Fruit fly (Drosophila melanogaster): ENCODE results near the gene Spn28Da.
A peak's percentile ranks its signal among the peaks of the same experiment; 100 is the strongest.

Gene Spn28Da

dm6 chr2L:7911209-7911859 lies 22.4 kb upstream of the Spn28Da start:
- TF ChIP-seq CTCF (optimal IDR thresholded peaks at IDR 0.05) (no peak), CG8478 (optimal IDR thresholded peaks at IDR 0.05) (no peak)

- TF ChIP-seq CTCF (optimal IDR thresholded peaks at IDR 0.05) (no peak), CG8478 (optimal IDR thresholded peaks at IDR 0.05) (no peak)
Observed at dm6 chr2L:7909854-7910253, 20.9 kb upstream of the Spn28Da start.

dm6 chr2L:7909327-7909804 lies 20.4 kb upstream of the Spn28Da start:
- TF ChIP-seq CG8478 (optimal IDR thresholded peaks at IDR 0.05): no peak
- TF ChIP-seq CTCF (optimal IDR thresholded peaks at IDR 0.05): no peak

dm6 chr2L:7901833-7902232 lies 12.9 kb upstream of the Spn28Da start:
- TF ChIP-seq CTCF (optimal IDR thresholded peaks at IDR 0.05): no peak

dm6 chr2L:7899949-7900348 lies 11.0 kb upstream of the Spn28Da start:
- TF ChIP-seq CG8478 (optimal IDR thresholded peaks at IDR 0.05) (no peak), CTCF (optimal IDR thresholded peaks at IDR 0.05) (no peak)

dm6 chr2L:7899108-7899507 lies 10.2 kb upstream of the Spn28Da start:
- no peak for TF ChIP-seq CTCF (optimal IDR thresholded peaks at IDR 0.05)
- TF ChIP-seq CG8478 (optimal IDR thresholded peaks at IDR 0.05): no peak

- TF ChIP-seq CTCF (optimal IDR thresholded peaks at IDR 0.05): no peak
- TF ChIP-seq CG8478 (optimal IDR thresholded peaks at IDR 0.05): no peak
Observed at dm6 chr2L:7898581-7898980, 9.7 kb upstream of the Spn28Da start.

dm6 chr2L:7897245-7897644 lies 8.3 kb upstream of the Spn28Da start:
- no peak for TF ChIP-seq CG8478 (optimal IDR thresholded peaks at IDR 0.05)
- no peak for TF ChIP-seq CTCF (optimal IDR thresholded peaks at IDR 0.05)

- TF ChIP-seq CG8478 (optimal IDR thresholded peaks at IDR 0.05) (no peak), CTCF (optimal IDR thresholded peaks at IDR 0.05) (peak; percentile 96 to 97)
Observed at dm6 chr2L:7890654-7891114, 1.8 kb upstream of the Spn28Da start, which contains the start of gene Spn28Db. TSS of gene Spn28Db (minus strand) at chr2L:7890704.

dm6 chr2L:7887333-7887732 lies 1.6 kb downstream of the Spn28Da start, which contains the start of gene CG7102:
TSS of gene CG7102 (minus strand) at chr2L:7887513.
- no peak for TF ChIP-seq CTCF (optimal IDR thresholded peaks at IDR 0.05)
- no peak for TF ChIP-seq CG8478 (optimal IDR thresholded peaks at IDR 0.05)

- TF ChIP-seq CG8478 (optimal IDR thresholded peaks at IDR 0.05) (no peak), CTCF (optimal IDR thresholded peaks at IDR 0.05) (peak; percentile 42 to 47)
Observed at dm6 chr2L:7885952-7886351, 3.0 kb downstream of the Spn28Da start.

- TF ChIP-seq CG8478 (optimal IDR thresholded peaks at IDR 0.05) (no peak), CTCF (optimal IDR thresholded peaks at IDR 0.05) (peak; percentile 40 to 44)
Observed at dm6 chr2L:7885271-7885670, 3.7 kb downstream of the Spn28Da start, which contains the start of the genes SmE and CG34132. TSS of gene SmE (minus strand) at chr2L:7885450. TSS of gene CG34132 (plus strand) at chr2L:7885503.

- no peak for TF ChIP-seq CG8478 (optimal IDR thresholded peaks at IDR 0.05)
- TF ChIP-seq CTCF (optimal IDR thresholded peaks at IDR 0.05): no peak
Observed at dm6 chr2L:7880458-7880857, 8.5 kb downstream of the Spn28Da start.

dm6 chr2L:7879292-7879894 lies 9.5 kb downstream of the Spn28Da start, which contains the start of gene spz3:
TSS of gene spz3 (minus strand) at chr2L:7879552.
- no peak for TF ChIP-seq CG8478 (optimal IDR thresholded peaks at IDR 0.05)

dm6 chr2L:7878372-7878771 lies 10.6 kb downstream of the Spn28Da start:
- no peak for TF ChIP-seq CTCF (optimal IDR thresholded peaks at IDR 0.05)
- no peak for TF ChIP-seq CG8478 (optimal IDR thresholded peaks at IDR 0.05)

Measured in S2 (cell line).